Fruit fly (Drosophila melanogaster) whole organism, embryonic: ENCODE data around the gene CG17124.

Source experiments
- ATbp ChIP-seq: fragments of 200-800 bp; sonication (Bioruptor generic); optimal IDR thresholded peaks from 2 replicates; lab custom pipeline; 2017; ENCODE audit warnings: missing biosample characterization, mild to moderate bottlenecking, missing genetic modification characterization, missing genetic modification reagents
- Antp ChIP-seq: fragments of 200-800 bp; sonication (Bioruptor generic); optimal IDR thresholded peaks from 3 replicates; lab custom pipeline; 2016; ENCODE audit warnings: missing biosample characterization, missing genetic modification characterization
- B-H1 ChIP-seq: fragments of 200-800 bp; sonication (Bioruptor generic); IDR thresholded peaks from 3 replicates; pipeline ENCODE4 v1.3.6; 2022; ENCODE audit warnings: missing biosample characterization, missing genetic modification characterization
- Bteb2 ChIP-seq: fragments of 200-800 bp; sonication (Bioruptor generic); optimal IDR thresholded peaks from 2 replicates; lab custom pipeline; 2016; ENCODE audit warnings: missing biosample characterization, missing genetic modification characterization
- CG14014 ChIP-seq: fragments of 200-800 bp; sonication (Bioruptor generic); IDR thresholded peaks from 2 replicates; pipeline ENCODE4 v1.3.6; 2022; ENCODE audit warnings: missing biosample characterization, missing genetic modification characterization
- CG1603 ChIP-seq: fragments of 200-800 bp; sonication (Bioruptor generic); optimal IDR thresholded peaks from 2 replicates; lab custom pipeline; 2019; ENCODE audit warnings: missing biosample characterization, mild to moderate bottlenecking, missing genetic modification characterization, moderate library complexity
- CG16779 ChIP-seq: fragments of 200-800 bp; sonication (Bioruptor generic); IDR thresholded peaks from 2 replicates; pipeline ENCODE4 v1.3.6; 2022; ENCODE audit warnings: missing biosample characterization, missing genetic modification characterization
- CG17186 ChIP-seq: fragments of 200-800 bp; sonication (Bioruptor generic); optimal IDR thresholded peaks from 3 replicates; lab custom pipeline; 2017; ENCODE audit warnings: missing biosample characterization, missing genetic modification reagents, missing genetic modification characterization
- CG7271 ChIP-seq: fragments of 200-800 bp; sonication (Bioruptor generic); optimal IDR thresholded peaks from 2 replicates; lab custom pipeline; 2018; ENCODE audit warnings: missing biosample characterization, mild to moderate bottlenecking, missing genetic modification characterization, moderate library complexity
- CG7745 ChIP-seq: fragments of 200-800 bp; sonication (Bioruptor generic); optimal IDR thresholded peaks from 2 replicates; lab custom pipeline; 2018; ENCODE audit warnings: missing biosample characterization, mild to moderate bottlenecking, missing genetic modification characterization, moderate library complexity
- CG8388 ChIP-seq: fragments of 200-800 bp; sonication (Bioruptor generic); optimal IDR thresholded peaks from 2 replicates; lab custom pipeline; 2019; ENCODE audit warnings: missing biosample characterization, mild to moderate bottlenecking, missing genetic modification characterization, moderate library complexity
- CG8924 ChIP-seq: fragments of 200-800 bp; optimal IDR thresholded peaks from 3 replicates; lab custom pipeline; 2019; ENCODE audit warnings: missing biosample characterization, mild to moderate bottlenecking, missing genetic modification characterization, moderate library complexity
- CG9876 ChIP-seq: fragments of 200-800 bp; sonication (Bioruptor generic); optimal IDR thresholded peaks from 2 replicates; lab custom pipeline; 2016; ENCODE audit warnings: missing biosample characterization, missing genetic modification characterization
- D19A ChIP-seq: fragments of 200-800 bp; optimal IDR thresholded peaks from 3 replicates; lab custom pipeline; 2019; ENCODE audit warnings: missing biosample characterization, mild to moderate bottlenecking, missing genetic modification characterization, moderate library complexity
- Deaf1 ChIP-seq: fragments of 200-800 bp; optimal IDR thresholded peaks from 3 replicates; lab custom pipeline; 2019; ENCODE audit warnings: missing biosample characterization, mild to moderate bottlenecking, missing genetic modification characterization, moderate library complexity
- Dfd ChIP-seq, 2 experiments: fragments of >200 bp; optimal IDR thresholded peaks; 2 replicates each; lab custom pipeline; 2017; ENCODE audit warnings: missing biosample characterization in 2 of 2, missing genetic modification characterization in 2 of 2
- Dref ChIP-seq: fragments of 200-800 bp; sonication (Bioruptor generic); IDR thresholded peaks from 2 replicates; pipeline ENCODE4 v1.3.6; 2022; ENCODE audit warnings: missing biosample characterization, missing genetic modification characterization
- Ets65A ChIP-seq: fragments of 200-800 bp; sonication (Bioruptor generic); peaks from one replicate; lab custom pipeline; 2016; ENCODE audit warnings: missing biosample characterization, missing genetic modification characterization
- Fer3 ChIP-seq: fragments of 200-800 bp; sonication (Bioruptor generic); optimal IDR thresholded peaks from 2 replicates; lab custom pipeline; 2018; ENCODE audit warnings: missing biosample characterization, mild to moderate bottlenecking, missing genetic modification characterization, moderate library complexity
- HmgZ ChIP-seq: fragments of 200-800 bp; sonication (Bioruptor generic); optimal IDR thresholded peaks from 2 replicates; lab custom pipeline; 2018; ENCODE audit warnings: missing biosample characterization, mild to moderate bottlenecking, missing genetic modification characterization
- Lpt ChIP-seq: fragments of >200 bp; optimal IDR thresholded peaks from 2 replicates; lab custom pipeline; 2018; ENCODE audit warnings: missing biosample characterization, missing genetic modification characterization
- Mes4 ChIP-seq: fragments of 200-800 bp; sonication (Bioruptor generic); optimal IDR thresholded peaks from 2 replicates; lab custom pipeline; 2016; ENCODE audit warnings: missing biosample characterization, missing genetic modification characterization
- Oli ChIP-seq: fragments of 200-800 bp; sonication (Bioruptor generic); optimal IDR thresholded peaks from 2 replicates; lab custom pipeline; 2018; ENCODE audit warnings: missing biosample characterization, mild to moderate bottlenecking, missing genetic modification characterization, moderate library complexity
- Opbp ChIP-seq: fragments of 200-800 bp; sonication (Bioruptor generic); IDR thresholded peaks from 3 replicates; pipeline ENCODE4 v1.3.6; 2022; ENCODE audit warnings: missing biosample characterization, missing genetic modification characterization; ENCODE audit not compliant: partially characterized antibody
- Taf1 ChIP-seq: fragments of 200-800 bp; sonication (Bioruptor generic); IDR thresholded peaks from 2 replicates; pipeline ENCODE4 v1.3.6; 2022; ENCODE audit warnings: missing biosample characterization, missing genetic modification characterization
- Tbp ChIP-seq: fragments of >200 bp; optimal IDR thresholded peaks from 2 replicates; lab custom pipeline; 2018; ENCODE audit warnings: missing biosample characterization, missing genetic modification characterization
- ac ChIP-seq: fragments of 200-800 bp; sonication (Bioruptor generic); optimal IDR thresholded peaks from 3 replicates; lab custom pipeline; 2017; ENCODE audit warnings: missing biosample characterization, mild to moderate bottlenecking, missing genetic modification characterization
- bcd ChIP-seq: fragments of 200-800 bp; sonication (Bioruptor generic); optimal IDR thresholded peaks from 2 replicates; lab custom pipeline; 2017; ENCODE audit warnings: missing biosample characterization, mild to moderate bottlenecking, missing genetic modification characterization
- cad ChIP-seq: fragments of >200 bp; optimal IDR thresholded peaks from 2 replicates; lab custom pipeline; 2017; ENCODE audit warnings: missing biosample characterization, missing genetic modification characterization
- croc ChIP-seq: fragments of 200-800 bp; sonication (Bioruptor generic); conservative IDR thresholded peaks from 3 replicates; pipeline ENCODE4 v1.3.6; 2022; ENCODE audit warnings: missing biosample characterization, missing genetic modification characterization
- cwo ChIP-seq: fragments of 200-800 bp; sonication (Bioruptor generic); optimal IDR thresholded peaks from 3 replicates; lab custom pipeline; 2017; ENCODE audit warnings: missing biosample characterization, missing genetic modification characterization, mild to moderate bottlenecking, moderate library complexity, missing genetic modification reagents
- dimm ChIP-seq: fragments of 200-800 bp; sonication (Bioruptor generic); IDR thresholded peaks from 2 replicates; pipeline ENCODE4 v1.3.6; 2022; ENCODE audit warnings: missing biosample characterization, missing genetic modification characterization
- dmrt99B ChIP-seq: fragments of 200-800 bp; sonication (Bioruptor generic); optimal IDR thresholded peaks from 2 replicates; lab custom pipeline; 2018; ENCODE audit warnings: missing biosample characterization, mild to moderate bottlenecking, missing genetic modification characterization, moderate library complexity
- dpn ChIP-seq, 2 experiments: fragments of 200-800 bp; sonication (Bioruptor generic); optimal IDR thresholded peaks; 3 replicates each; lab custom pipeline; 2016; ENCODE audit warnings: missing biosample characterization in 2 of 2, missing genetic modification characterization in 2 of 2
- eyg ChIP-seq: fragments of 200-800 bp; sonication (Bioruptor generic); optimal IDR thresholded peaks from 3 replicates; lab custom pipeline; 2016; ENCODE audit warnings: missing biosample characterization, missing genetic modification characterization
- fd102C ChIP-seq: fragments of 200-800 bp; sonication (Bioruptor generic); optimal IDR thresholded peaks from 2 replicates; lab custom pipeline; 2018; ENCODE audit warnings: missing biosample characterization, mild to moderate bottlenecking, missing genetic modification characterization, moderate library complexity
- fd64A ChIP-seq: fragments of 200-800 bp; sonication (Bioruptor generic); optimal IDR thresholded peaks from 3 replicates; lab custom pipeline; 2018; ENCODE audit warnings: missing biosample characterization, mild to moderate bottlenecking, missing genetic modification characterization
- gcm ChIP-seq: fragments of 200-800 bp; sonication (Bioruptor generic); optimal IDR thresholded peaks from 2 replicates; lab custom pipeline; 2019; ENCODE audit warnings: missing biosample characterization, mild to moderate bottlenecking, missing genetic modification characterization, moderate library complexity
- grn ChIP-seq: fragments of 200-800 bp; sonication (Bioruptor generic); optimal IDR thresholded peaks from 3 replicates; lab custom pipeline; 2017; ENCODE audit warnings: missing biosample characterization, missing genetic modification characterization
- ham ChIP-seq: fragments of 200-800 bp; sonication (Bioruptor generic); IDR thresholded peaks from 2 replicates; pipeline ENCODE4 v1.3.6; 2022; ENCODE audit warnings: missing biosample characterization, missing genetic modification characterization
- lbe ChIP-seq: fragments of 200-800 bp; sonication (Bioruptor generic); optimal IDR thresholded peaks from 2 replicates; lab custom pipeline; 2016; ENCODE audit warnings: missing biosample characterization, mild to moderate bottlenecking, missing genetic modification characterization
- lmd ChIP-seq: fragments of 200-800 bp; sonication (Bioruptor generic); IDR thresholded peaks from 2 replicates; pipeline ENCODE4 v1.3.6; 2022; ENCODE audit warnings: missing biosample characterization, missing genetic modification characterization
- oc ChIP-seq: fragments of 200-800 bp; sonication (Bioruptor generic); optimal IDR thresholded peaks from 2 replicates; lab custom pipeline; 2018; ENCODE audit warnings: missing biosample characterization, mild to moderate bottlenecking, missing genetic modification characterization, moderate library complexity
- pita ChIP-seq: fragments of 200-800 bp; sonication (Bioruptor generic); optimal IDR thresholded peaks from 2 replicates; lab custom pipeline; 2017; ENCODE audit warnings: missing biosample characterization, mild to moderate bottlenecking, missing genetic modification characterization
- psq ChIP-seq: fragments of 200-800 bp; sonication (Bioruptor generic); optimal IDR thresholded peaks from 2 replicates; lab custom pipeline; 2017; ENCODE audit warnings: missing biosample characterization, missing genetic modification characterization
- sens-2 ChIP-seq: fragments of 200-800 bp; sonication (Bioruptor generic); IDR thresholded peaks from 2 replicates; pipeline ENCODE4 v1.3.6; 2022; ENCODE audit warnings: missing biosample characterization, missing genetic modification characterization
- sna ChIP-seq: fragments of 200-800 bp; sonication (Bioruptor generic); IDR thresholded peaks from 2 replicates; pipeline ENCODE4 v1.3.6; 2022; ENCODE audit warnings: missing biosample characterization, missing genetic modification characterization; ENCODE audit not compliant: partially characterized antibody
- sob ChIP-seq: fragments of 200-800 bp; sonication (Bioruptor generic); IDR thresholded peaks from 2 replicates; pipeline ENCODE4 v1.3.6; 2022; ENCODE audit warnings: missing biosample characterization, missing genetic modification characterization
- sr ChIP-seq: fragments of 200-800 bp; sonication (Bioruptor generic); IDR thresholded peaks from 3 replicates; pipeline ENCODE4 v1.3.6; 2022; ENCODE audit warnings: missing biosample characterization, missing genetic modification characterization
- tna ChIP-seq: fragments of 200-800 bp; sonication (Bioruptor generic); IDR thresholded peaks from 2 replicates; pipeline ENCODE4 v1.3.6; 2022; ENCODE audit warnings: missing biosample characterization, missing genetic modification characterization; ENCODE audit not compliant: partially characterized antibody
- ttk ChIP-seq: fragments of 200-800 bp; sonication (Bioruptor generic); IDR thresholded peaks from 2 replicates; pipeline ENCODE4 v2.1.2; 2022; ENCODE audit warnings: missing biosample characterization, missing genetic modification characterization
- tx ChIP-seq: fragments of 200-800 bp; sonication (Bioruptor generic); optimal IDR thresholded peaks from 2 replicates; lab custom pipeline; 2016; ENCODE audit warnings: missing biosample characterization, missing genetic modification characterization
- usp ChIP-seq: fragments of >200 bp; optimal IDR thresholded peaks from 2 replicates; lab custom pipeline; 2017; ENCODE audit warnings: missing biosample characterization, missing genetic modification characterization

CG17124 gene

dm6 chr2L:10748218-10748617, 7.9 kb downstream of the CG17124 start (continued):
- TF ChIP-seq croc (GFP tag; lab: Robert Waterston, UW), result no peak
- TF ChIP-seq CG14014 (GFP tag; lab: Robert Waterston, UW), result no peak
- TF ChIP-seq Tbp (GFP tag; lab: Kevin White, UChicago), result no peak
- no peak for TF ChIP-seq psq (GFP tag; lab: Kevin White, UChicago)
- TF ChIP-seq pita (GFP tag; lab: Kevin White, UChicago), result no peak
- TF ChIP-seq HmgZ, result no peak
- no peak for TF ChIP-seq Fer3 (tag; lab: Kevin White, UChicago)
- no peak for TF ChIP-seq sr
- no peak for TF ChIP-seq usp (GFP tag; lab: Kevin White, UChicago)
- TF ChIP-seq tx (GFP tag; lab: Kevin White, UChicago), result no peak
- no peak for TF ChIP-seq Antp (GFP tag; lab: Kevin White, UChicago)
- TF ChIP-seq Lpt (GFP tag; lab: Kevin White, UChicago), result no peak
- TF ChIP-seq dimm (GFP tag; lab: Robert Waterston, UW), result no peak
- no peak for TF ChIP-seq lbe
- no peak for TF ChIP-seq CG1603 (tag; lab: Kevin White, UChicago)
- TF ChIP-seq ttk (GFP tag; lab: Robert Waterston, UW), result no peak
- TF ChIP-seq CG8924, result no peak
- no peak for TF ChIP-seq CG7271 (tag; lab: Kevin White, UChicago)
- TF ChIP-seq Deaf1 (tag; lab: Kevin White, UChicago), result no peak
- TF ChIP-seq CG7745, result no peak
- no peak for TF ChIP-seq Oli (tag; lab: Kevin White, UChicago)
- TF ChIP-seq ham (GFP tag; lab: Robert Waterston, UW), result no peak
- TF ChIP-seq ATbp (GFP tag; lab: Kevin White, UChicago), result peak; percentile 29
- no peak for TF ChIP-seq cad (GFP tag; lab: Kevin White, UChicago)
- no peak for TF ChIP-seq Dref
- no peak for TF ChIP-seq ac (GFP tag; lab: Kevin White, UChicago)
- TF ChIP-seq oc, result no peak
- no peak for TF ChIP-seq sob
- no peak for TF ChIP-seq sens-2 (GFP tag; lab: Robert Waterston, UW)
- no peak for TF ChIP-seq cwo
- TF ChIP-seq B-H1 (GFP tag; lab: Robert Waterston, UW), result no peak
- TF ChIP-seq bcd (GFP tag; lab: Kevin White, UChicago), result no peak
- TF ChIP-seq dpn (GFP tag; optimal IDR thresholded peaks at IDR 0.05; lab: Kevin White, UChicago), result no peak
- TF ChIP-seq sna (GFP tag; lab: Robert Waterston, UW), result no peak
- TF ChIP-seq fd102C (GFP tag; lab: Kevin White, UChicago), result no peak
- no peak for TF ChIP-seq CG9876 (GFP tag; lab: Kevin White, UChicago)
- no peak for TF ChIP-seq gcm (GFP tag; lab: Kevin White, UChicago)
- TF ChIP-seq grn, result no peak
- TF ChIP-seq lmd (GFP tag; lab: Robert Waterston, UW), result no peak
- no peak for TF ChIP-seq CG16779 (GFP tag; lab: Robert Waterston, UW)
- no peak for TF ChIP-seq Dfd (GFP tag; optimal IDR thresholded peaks at IDR 0.05; lab: Kevin White, UChicago)
- no peak for TF ChIP-seq Ets65A (GFP tag; lab: Kevin White, UChicago)
- TF ChIP-seq Mes4 (GFP tag; lab: Kevin White, UChicago), result no peak
- TF ChIP-seq Bteb2 (GFP tag; lab: Kevin White, UChicago), result no peak
- TF ChIP-seq CG8388 (GFP tag; lab: Kevin White, UChicago), result peak; percentile 7
- TF ChIP-seq D19A (tag; lab: Kevin White, UChicago), result no peak
- no peak for TF ChIP-seq eyg (GFP tag; lab: Kevin White, UChicago)
- TF ChIP-seq dmrt99B (tag; lab: Kevin White, UChicago), result no peak
- TF ChIP-seq tna (GFP tag; lab: Robert Waterston, UW), result no peak
- TF ChIP-seq Taf1, result no peak
- no peak for TF ChIP-seq fd64A
- TF ChIP-seq CG17186 (GFP tag; lab: Kevin White, UChicago), result no peak
- TF ChIP-seq Opbp, result no peak
